Fruit fly (Drosophila melanogaster) whole organism, pupa: Measurements from ENCODE around the gene Dtwd2.

Experiments
- CG10348 ChIP-seq: fragments of 200-800 bp; sonication (Bioruptor generic); IDR thresholded peaks from 2 replicates; pipeline ENCODE4 v1.3.6; 2022; ENCODE audit warnings: missing biosample characterization, missing genetic modification characterization
- CG12605 ChIP-seq: fragments of 200-800 bp; sonication (Bioruptor generic); IDR thresholded peaks from 2 replicates; pipeline ENCODE4 v1.3.6; 2022; ENCODE audit warnings: missing biosample characterization, missing genetic modification characterization
- CG15710 ChIP-seq: fragments of 200-800 bp; sonication (Bioruptor generic); optimal IDR thresholded peaks from 2 replicates; lab custom pipeline; 2018; ENCODE audit warnings: missing biosample characterization, mild to moderate bottlenecking, missing genetic modification characterization, moderate library complexity
- CG17806 ChIP-seq: fragments of 200-800 bp; sonication (Bioruptor generic); optimal IDR thresholded peaks from 2 replicates; lab custom pipeline; 2018; ENCODE audit warnings: missing biosample characterization, mild to moderate bottlenecking, missing genetic modification characterization, moderate library complexity
- CG34367 ChIP-seq: fragments of 200-800 bp; sonication (Bioruptor generic); optimal IDR thresholded peaks from 2 replicates; lab custom pipeline; 2018; ENCODE audit warnings: missing biosample characterization, mild to moderate bottlenecking, missing genetic modification characterization
- CG4496 ChIP-seq: fragments of 200-800 bp; sonication (Bioruptor generic); IDR thresholded peaks from 3 replicates; pipeline ENCODE4 v1.3.6; 2022; ENCODE audit warnings: missing biosample characterization, missing genetic modification characterization
- CG8159 ChIP-seq: fragments of 200-800 bp; sonication (Bioruptor generic); optimal IDR thresholded peaks from 3 replicates; lab custom pipeline; 2018; ENCODE audit warnings: missing biosample characterization, mild to moderate bottlenecking, missing genetic modification characterization, moderate library complexity
- CG8301 ChIP-seq: fragments of 200-800 bp; sonication (Bioruptor generic); optimal IDR thresholded peaks from 2 replicates; lab custom pipeline; 2018; ENCODE audit warnings: missing biosample characterization, mild to moderate bottlenecking, missing genetic modification characterization
- D1 ChIP-seq: fragments of 200-800 bp; sonication (Bioruptor generic); optimal IDR thresholded peaks from 2 replicates; lab custom pipeline; 2018; ENCODE audit warnings: missing biosample characterization, mild to moderate bottlenecking, missing genetic modification characterization, moderate library complexity
- EcR ChIP-seq: fragments of 200-800 bp; sonication (Bioruptor generic); optimal IDR thresholded peaks from 3 replicates; lab custom pipeline; 2019; ENCODE audit warnings: missing biosample characterization, missing genetic modification characterization, mild to moderate bottlenecking, moderate library complexity, missing genetic modification reagents
- fd96Ca ChIP-seq: fragments of 200-800 bp; sonication (Bioruptor generic); IDR thresholded peaks from 3 replicates; pipeline ENCODE4 v1.3.6; 2022; ENCODE audit warnings: missing biosample characterization, missing genetic modification characterization

- TF ChIP-seq CG15710 (tag; lab: Kevin White, UChicago) (no peak), CG8159 (no peak), CG10348 (GFP tag; lab: Robert Waterston, UW) (no peak), CG8301 (tag; lab: Kevin White, UChicago) (no peak), EcR (GFP tag; lab: Kevin White, UChicago) (no peak), CG4496 (no peak), D1 (tag; lab: Kevin White, UChicago) (no peak), CG17806 (tag; lab: Kevin White, UChicago) (no peak), CG34367 (no peak), fd96Ca (no peak), CG12605 (GFP tag; lab: Robert Waterston, UW) (no peak)
These were observed 25.5 kb downstream of the Dtwd2 start for dm6 chr3R:7274973-7275525.
